Worm (Caenorhabditis elegans) whole organism, L4 larva: ENCODE results near the gene dpf-5.

ENCODE experiments used
- F49E8.2 ChIP-seq: sonication (generic microtip); optimal IDR thresholded peaks from 2 replicates; lab custom pipeline; 2016; ENCODE audit warnings: missing compliant biosample characterization, mild to moderate bottlenecking, missing genetic modification characterization, borderline replicate concordance
- T26A8.4 ChIP-seq: fragments of 200-800 bp; sonication (Bioruptor generic); IDR thresholded peaks from 2 replicates; pipeline ENCODE4 v1.3.6; 2022; ENCODE audit warnings: missing genetic modification characterization, missing compliant biosample characterization
- ZK337.2 ChIP-seq: fragments of 200-800 bp; sonication (Bioruptor generic); IDR thresholded peaks from 2 replicates; pipeline ENCODE4 v1.3.6; 2022; ENCODE audit warnings: missing genetic modification reagents, missing genetic modification characterization, missing compliant biosample characterization
- aha-1 ChIP-seq: fragments of 150-350 bp; peaks from one replicate; lab custom pipeline; 2014; ENCODE audit warnings: missing biosample characterization, missing genetic modification characterization
- ceh-28 ChIP-seq: fragments of 150-350 bp; optimal IDR thresholded peaks from 2 replicates; lab custom pipeline; 2014; ENCODE audit warnings: missing biosample characterization, missing genetic modification reagents, missing genetic modification characterization
- ceh-32 ChIP-seq: sonication (generic microtip); optimal IDR thresholded peaks from 2 replicates; lab custom pipeline; 2016; ENCODE audit warnings: mild to moderate bottlenecking, missing genetic modification characterization, missing compliant biosample characterization; ENCODE audit not compliant: poor library complexity
- ceh-44 ChIP-seq: fragments of 200-800 bp; sonication (Bioruptor generic); IDR thresholded peaks from 2 replicates; pipeline ENCODE4 v1.3.6; 2022; ENCODE audit warnings: missing genetic modification reagents, missing genetic modification characterization, missing compliant biosample characterization
- ceh-62 ChIP-seq: sonication (generic microtip); optimal IDR thresholded peaks from 2 replicates; lab custom pipeline; 2017; ENCODE audit warnings: missing biosample characterization, missing genetic modification characterization
- ceh-82 ChIP-seq: sonication (generic microtip); optimal IDR thresholded peaks from 2 replicates; lab custom pipeline; 2017; ENCODE audit warnings: missing biosample characterization, missing genetic modification characterization
- ctbp-1 ChIP-seq: fragments of 200-800 bp; sonication (Bioruptor generic); IDR thresholded peaks from 2 replicates; pipeline ENCODE4 v1.3.6; 2022; ENCODE audit warnings: missing genetic modification reagents, missing genetic modification characterization, missing compliant biosample characterization
- fos-1 ChIP-seq: fragments of 150-350 bp; optimal IDR thresholded peaks from 2 replicates; lab custom pipeline; 2014; ENCODE audit warnings: missing biosample characterization, missing genetic modification characterization
- gei-8 ChIP-seq: fragments of 200-800 bp; sonication (Bioruptor generic); optimal IDR thresholded peaks from 2 replicates; lab custom pipeline; 2018; ENCODE audit warnings: mild to moderate bottlenecking, missing genetic modification characterization, missing compliant biosample characterization
- lin-13 ChIP-seq: fragments of 150-350 bp; optimal IDR thresholded peaks from 2 replicates; lab custom pipeline; 2014; ENCODE audit warnings: missing biosample characterization, missing genetic modification reagents, missing genetic modification characterization
- lin-38 ChIP-seq: fragments of 200-800 bp; sonication (Bioruptor generic); IDR thresholded peaks from 2 replicates; pipeline ENCODE4 v1.3.6; 2022; ENCODE audit warnings: missing genetic modification reagents, missing genetic modification characterization, missing compliant biosample characterization
- lsy-2 ChIP-seq, 2 experiments: fragments of 150-350 bp in 1 of 2; sonication (generic microtip) in 1 of 2; optimal IDR thresholded peaks; 2 replicates each; lab custom pipeline; 2014 to 2017; ENCODE audit warnings: missing biosample characterization in 2 of 2, missing genetic modification characterization in 2 of 2
- mep-1 ChIP-seq: fragments of 150-350 bp; sonication (generic microtip); optimal IDR thresholded peaks from 3 replicates; lab custom pipeline; 2014; ENCODE audit warnings: missing biosample characterization, missing genetic modification characterization
- mes-2 ChIP-seq: sonication (generic microtip); optimal IDR thresholded peaks from 2 replicates; lab custom pipeline; 2016; ENCODE audit warnings: missing genotype, mild to moderate bottlenecking, missing genetic modification characterization, missing compliant biosample characterization; ENCODE audit not compliant: poor library complexity, severe bottlenecking
- nhr-111 ChIP-seq: fragments of 200-800 bp; sonication (Bioruptor generic); optimal IDR thresholded peaks from 2 replicates; lab custom pipeline; 2018; ENCODE audit warnings: mild to moderate bottlenecking, missing genetic modification characterization, missing compliant biosample characterization
- nhr-6 ChIP-seq: fragments of 150-350 bp; optimal IDR thresholded peaks from 2 replicates; lab custom pipeline; 2014; ENCODE audit warnings: missing biosample characterization, missing genetic modification characterization
- pqm-1 ChIP-seq: sonication (generic microtip); optimal IDR thresholded peaks from 2 replicates; lab custom pipeline; 2017; ENCODE audit warnings: missing biosample characterization, missing genetic modification characterization
- snpc-1.2 ChIP-seq: fragments of 200-800 bp; sonication (Bioruptor generic); IDR thresholded peaks from 2 replicates; pipeline ENCODE4 v1.3.6; 2022; ENCODE audit warnings: missing genetic modification reagents, missing genetic modification characterization, missing compliant biosample characterization
- unc-130 ChIP-seq: sonication (generic microtip); optimal IDR thresholded peaks from 2 replicates; lab custom pipeline; 2016; ENCODE audit warnings: missing genetic modification reagents, missing genetic modification characterization, missing compliant biosample characterization
- unc-62 ChIP-seq, 3 experiments: fragments of 150-350 bp in 1 of 3; sonication (generic microtip); optimal IDR thresholded peaks in 2 of 3; peaks in 1 of 3; 1 replicate in 1 of 3; 2 replicates in 2 of 3; lab custom pipeline; 2014 to 2017; ENCODE audit warnings: missing biosample characterization in 3 of 3, missing genetic modification characterization in 3 of 3, missing genetic modification reagents in 3 of 3, missing genotype in 1 of 3

The dpf-5 gene

ce11 chrIV:4771792-4772191 is 34.6 kb downstream of the dpf-5 start, which contains the start of gene R11E3.2:
Gene R11E3.2, plus strand, starts transcription at chrIV:4772092.
- TF ChIP-seq lin-13 (GFP tag; lab: Kevin White, UChicago) (no peak), T26A8.4 (no peak), ceh-28 (tag; lab: Kevin White, UChicago) (no peak), pqm-1 (tag; lab: Kevin White, UChicago) (peak; percentile 28), ceh-82 (tag; lab: Kevin White, UChicago) (no peak), mep-1 (tag; lab: Kevin White, UChicago) (no peak), fos-1 (tag; lab: Kevin White, UChicago) (no peak)

DNA sequence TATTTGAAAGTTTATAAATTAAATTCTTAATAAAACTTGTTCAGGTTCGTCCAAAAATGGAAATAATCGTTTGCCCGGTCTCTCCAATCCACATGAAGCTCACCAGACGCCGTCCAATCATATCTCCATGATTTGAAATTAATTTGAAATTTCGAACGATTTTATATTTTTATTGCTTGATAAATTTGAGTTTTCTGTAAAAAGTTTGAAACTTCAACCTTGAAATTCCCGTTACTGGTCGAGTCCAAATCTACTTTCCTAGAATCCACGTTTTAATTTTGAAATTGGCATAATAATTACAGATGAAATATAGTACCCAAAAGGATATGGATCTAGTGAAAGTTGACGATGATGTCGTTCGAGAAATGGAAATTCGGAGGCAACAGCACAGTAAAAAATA is 42.0 kb downstream of the dpf-5 start, which contains the start of gene npp-26:
Gene npp-26 (plus strand): TSS at position 301 of the 400 bp plus-strand sequence.
- TF ChIP-seq unc-62 (GFP tag; optimal IDR thresholded peaks at IDR 0.05 in 1 of 2; lab: Kevin White, UChicago) (peak in 1 of 2 experiments; percentile 14), unc-62 (tag; optimal IDR thresholded peaks at IDR 0.05; lab: Kevin White, UChicago) (no peak), ceh-62 (tag; lab: Kevin White, UChicago) (no peak)

- TF ChIP-seq aha-1 (tag; lab: Kevin White, UChicago), result no peak
- TF ChIP-seq ZK337.2 (GFP tag; lab: Robert Waterston, UW), result no peak
- no peak for TF ChIP-seq nhr-6
- no peak for TF ChIP-seq nhr-111 (GFP tag; lab: Kevin White, UChicago)
- no peak for TF ChIP-seq lin-13 (GFP tag; lab: Kevin White, UChicago)
- TF ChIP-seq, all 104 proteins: peak for 0
Measured at ce11 chrIV:4763844-4764243, 42.5 kb downstream of the dpf-5 start, which contains the start of gene Y17G9B.2. Gene Y17G9B.2, plus strand, starts transcription at chrIV:4764144.

ce11 chrIV:4762990-4763545 is 43.3 kb downstream of the dpf-5 start:
- peak; percentile 83 for TF ChIP-seq lin-38 (GFP tag; lab: Robert Waterston, UW)
- TF ChIP-seq snpc-1.2 (GFP tag; lab: Robert Waterston, UW), result 0 out of 2 replicates have a peak, but pooled peaks have one; percentile 34

DNA sequence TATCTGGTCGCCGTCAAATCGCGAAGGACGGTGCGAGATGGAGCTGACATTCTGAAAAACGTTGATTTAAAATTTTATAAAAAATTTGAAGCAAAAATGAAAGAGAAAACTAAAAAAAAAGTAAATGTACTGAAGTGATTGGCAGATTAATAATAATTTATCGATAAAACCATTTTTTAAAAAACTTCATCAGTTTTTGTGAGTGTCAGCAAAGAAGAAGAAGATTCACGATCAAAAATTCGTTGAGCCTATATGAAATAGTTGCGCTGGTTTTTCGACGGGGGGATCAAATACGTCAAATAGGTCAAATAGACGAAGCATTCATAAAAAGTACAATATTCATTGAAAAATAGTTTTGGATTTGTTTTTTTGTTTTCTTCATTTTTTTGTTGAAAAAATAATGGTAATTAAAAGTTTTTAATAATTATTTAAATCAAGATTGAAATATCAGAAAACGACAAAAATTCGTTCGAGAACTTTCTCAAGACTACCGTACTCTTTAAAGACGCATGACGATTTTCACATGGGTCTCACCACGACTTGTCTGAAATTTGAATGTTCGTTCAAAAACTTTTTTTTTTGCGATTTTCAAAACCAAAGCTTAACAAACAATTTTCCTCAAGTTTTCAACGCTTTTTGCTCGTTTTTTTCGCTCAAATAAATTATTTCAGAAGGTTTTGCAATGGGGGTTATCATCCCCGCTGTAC is 45.9 kb downstream of the dpf-5 start, which contains the start of the genes memi-1 and cyp-31A3:
Gene memi-1 (minus strand): TSS at position 51 of the 707 bp plus-strand sequence.
Gene cyp-31A3 (plus strand): TSS at position 672 of the 707 bp plus-strand sequence.
- TF ChIP-seq unc-130 (peak; percentile 2), lin-38 (GFP tag; lab: Robert Waterston, UW) (peak; percentile 61), lsy-2 (tag; optimal IDR thresholded peaks at IDR 0.05; lab: Kevin White, UChicago) (peak in 1 of 2 experiments; percentile 25), F49E8.2 (tag; lab: Kevin White, UChicago) (peak; percentile 77), snpc-1.2 (GFP tag; lab: Robert Waterston, UW) (peak; percentile 86), ceh-32 (tag; lab: Kevin White, UChicago) (no peak)

DNA sequence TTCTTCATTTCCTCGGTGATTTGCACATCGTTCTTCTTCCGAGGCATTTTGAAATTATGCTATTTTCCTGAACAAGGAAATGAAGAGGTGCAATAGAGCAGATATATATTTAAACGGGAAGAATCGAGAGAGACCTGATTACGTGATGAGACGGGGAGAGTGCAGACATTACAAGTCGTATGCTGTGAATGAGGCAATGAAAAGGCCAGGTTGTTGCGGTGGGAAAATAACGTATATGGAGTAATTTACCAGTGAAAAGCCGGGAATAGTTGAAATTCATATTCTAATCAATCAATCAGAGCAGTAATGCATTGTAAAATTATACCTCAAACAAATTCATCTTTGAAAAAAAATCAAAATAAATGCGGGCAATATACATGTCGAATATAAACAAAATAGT is 47.7 kb downstream of the dpf-5 start, which contains the start of gene Y17G9B.8:
Gene Y17G9B.8 (minus strand): TSS at position 182 of the 400 bp plus-strand sequence.
- TF ChIP-seq snpc-1.2 (GFP tag; lab: Robert Waterston, UW) (peak; percentile 63), lsy-2 (tag; optimal IDR thresholded peaks at IDR 0.05; lab: Kevin White, UChicago) (peak in 1 of 2 experiments; percentile 5), ceh-28 (tag; lab: Kevin White, UChicago) (no peak), gei-8 (no peak), unc-62 (GFP tag; optimal IDR thresholded peaks at IDR 0.05 in 1 of 2; lab: Kevin White, UChicago) (peak in 1 of 2 experiments; percentile 73), unc-62 (tag; optimal IDR thresholded peaks at IDR 0.05; lab: Kevin White, UChicago) (no peak), lin-38 (GFP tag; lab: Robert Waterston, UW) (peak; percentile 45), ceh-44 (GFP tag; lab: Robert Waterston, UW) (no peak), ctbp-1 (GFP tag; lab: Robert Waterston, UW) (no peak), mes-2 (tag; lab: Kevin White, UChicago) (peak; percentile 19), F49E8.2 (tag; lab: Kevin White, UChicago) (peak; percentile 27)
- TF ChIP-seq, all 104 proteins: peak for 6
